Fruit fly (Drosophila melanogaster) whole organism, embryonic: ENCODE data around the gene Irbp.

Source experiments
- ATbp ChIP-seq: fragments of 200-800 bp; sonication (Bioruptor generic); optimal IDR thresholded peaks from 2 replicates; lab custom pipeline; 2017; ENCODE audit warnings: missing biosample characterization, mild to moderate bottlenecking, missing genetic modification characterization, missing genetic modification reagents
- Asciz ChIP-seq: fragments of 200-800 bp; sonication (Bioruptor generic); optimal IDR thresholded peaks from 2 replicates; lab custom pipeline; 2017; ENCODE audit warnings: missing biosample characterization, mild to moderate bottlenecking, missing genetic modification characterization, missing genetic modification reagents
- Bdp1 ChIP-seq: fragments of 200-800 bp; sonication (Bioruptor generic); optimal IDR thresholded peaks from 3 replicates; lab custom pipeline; 2016; ENCODE audit warnings: missing biosample characterization, missing genetic modification characterization
- CG11560 ChIP-seq: fragments of 200-800 bp; sonication (Bioruptor generic); IDR thresholded peaks from 3 replicates; pipeline ENCODE4 v1.3.6; 2022; ENCODE audit warnings: missing biosample characterization, missing genetic modification characterization
- CG12071 ChIP-seq: fragments of 200-800 bp; sonication (Bioruptor generic); optimal IDR thresholded peaks from 3 replicates; lab custom pipeline; 2018; ENCODE audit warnings: missing biosample characterization, mild to moderate bottlenecking, missing genetic modification characterization
- CG12391 ChIP-seq: fragments of 200-800 bp; sonication (Bioruptor generic); optimal IDR thresholded peaks from 3 replicates; lab custom pipeline; 2018; ENCODE audit warnings: missing biosample characterization, mild to moderate bottlenecking, missing genetic modification characterization, moderate library complexity
- CG12659 ChIP-seq: fragments of 200-800 bp; sonication (Bioruptor generic); optimal IDR thresholded peaks from 3 replicates; lab custom pipeline; 2017; ENCODE audit warnings: mild to moderate bottlenecking, missing biosample characterization, missing genetic modification reagents, missing genetic modification characterization
- CG12744 ChIP-seq: fragments of 200-800 bp; sonication (Bioruptor generic); optimal IDR thresholded peaks from 2 replicates; lab custom pipeline; 2016; ENCODE audit warnings: missing biosample characterization, missing genetic modification characterization
- CG13775 ChIP-seq: fragments of 200-800 bp; sonication (Bioruptor generic); optimal IDR thresholded peaks from 3 replicates; lab custom pipeline; 2017; ENCODE audit warnings: missing biosample characterization, mild to moderate bottlenecking, missing genetic modification characterization
- CG14667 ChIP-seq: fragments of 200-800 bp; sonication (Bioruptor generic); IDR thresholded peaks from 2 replicates; pipeline ENCODE4 v1.3.6; 2022; ENCODE audit warnings: missing biosample characterization, missing genetic modification characterization
- CG14710 ChIP-seq: fragments of 200-800 bp; sonication (Bioruptor generic); optimal IDR thresholded peaks from 3 replicates; lab custom pipeline; 2019; ENCODE audit warnings: missing biosample characterization, mild to moderate bottlenecking, missing genetic modification characterization, moderate library complexity
- CG1603 ChIP-seq: fragments of 200-800 bp; sonication (Bioruptor generic); optimal IDR thresholded peaks from 2 replicates; lab custom pipeline; 2019; ENCODE audit warnings: missing biosample characterization, mild to moderate bottlenecking, missing genetic modification characterization, moderate library complexity
- CG17186 ChIP-seq: fragments of 200-800 bp; sonication (Bioruptor generic); optimal IDR thresholded peaks from 3 replicates; lab custom pipeline; 2017; ENCODE audit warnings: missing biosample characterization, missing genetic modification reagents, missing genetic modification characterization
- CG17802 ChIP-seq: fragments of 200-800 bp; sonication (Bioruptor generic); optimal IDR thresholded peaks from 2 replicates; lab custom pipeline; 2018; ENCODE audit warnings: missing biosample characterization, mild to moderate bottlenecking, missing genetic modification characterization, moderate library complexity
- CG3726 ChIP-seq: fragments of 200-800 bp; sonication (Bioruptor generic); IDR thresholded peaks from 3 replicates; pipeline ENCODE4, ENCODE4 v1.3.6; 2022; ENCODE audit warnings: missing biosample characterization, missing genetic modification characterization
- CG3838 ChIP-seq: fragments of 200-800 bp; sonication (Bioruptor generic); optimal IDR thresholded peaks from 3 replicates; lab custom pipeline; 2016; ENCODE audit warnings: missing biosample characterization, missing genetic modification characterization
- CG4820 ChIP-seq: fragments of 200-800 bp; sonication (Bioruptor generic); optimal IDR thresholded peaks from 3 replicates; lab custom pipeline; 2016; ENCODE audit warnings: missing biosample characterization, missing genetic modification characterization
- CG7963 ChIP-seq: fragments of 200-800 bp; sonication (Bioruptor generic); IDR thresholded peaks from 3 replicates; pipeline ENCODE4 v1.3.6; 2022; ENCODE audit warnings: missing biosample characterization, missing genetic modification characterization; ENCODE audit not compliant: partially characterized antibody
- CG8478 ChIP-seq: fragments of >200 bp; optimal IDR thresholded peaks from 2 replicates; lab custom pipeline; 2018
- CG8765 ChIP-seq: fragments of 200-800 bp; sonication (Bioruptor generic); IDR thresholded peaks from 2 replicates; pipeline ENCODE4 v1.3.6; 2022; ENCODE audit warnings: missing biosample characterization, missing genetic modification characterization
- CG9437 ChIP-seq: fragments of 200-800 bp; sonication (Bioruptor generic); optimal IDR thresholded peaks from 2 replicates; lab custom pipeline; 2018; ENCODE audit warnings: missing biosample characterization, mild to moderate bottlenecking, missing genetic modification characterization
- CG9876 ChIP-seq: fragments of 200-800 bp; sonication (Bioruptor generic); optimal IDR thresholded peaks from 2 replicates; lab custom pipeline; 2016; ENCODE audit warnings: missing biosample characterization, missing genetic modification characterization
- Chrac-16 ChIP-seq: fragments of 200-800 bp; sonication (Bioruptor generic); optimal IDR thresholded peaks from 3 replicates; lab custom pipeline; 2016; ENCODE audit warnings: missing biosample characterization, missing genetic modification characterization
- E2f1 ChIP-seq: fragments of 200-800 bp; sonication (Bioruptor generic); IDR thresholded peaks from 2 replicates; pipeline ENCODE4 v1.3.6; 2022; ENCODE audit warnings: missing biosample characterization, missing genetic modification characterization
- Hey ChIP-seq: fragments of 200-800 bp; sonication (Bioruptor generic); optimal IDR thresholded peaks from 3 replicates; lab custom pipeline; 2018; ENCODE audit warnings: missing biosample characterization, mild to moderate bottlenecking, missing genetic modification characterization
- HmgZ ChIP-seq: fragments of 200-800 bp; sonication (Bioruptor generic); optimal IDR thresholded peaks from 2 replicates; lab custom pipeline; 2018; ENCODE audit warnings: missing biosample characterization, mild to moderate bottlenecking, missing genetic modification characterization
- NC2α ChIP-seq: fragments of 200-800 bp; sonication (Bioruptor generic); optimal IDR thresholded peaks from 2 replicates; lab custom pipeline; 2016; ENCODE audit warnings: missing biosample characterization, missing genetic modification characterization
- NK7.1 ChIP-seq: fragments of 200-800 bp; sonication (Bioruptor generic); optimal IDR thresholded peaks from 3 replicates; lab custom pipeline; 2016; ENCODE audit warnings: missing biosample characterization, missing genetic modification characterization
- Nf-YB ChIP-seq: fragments of 200-800 bp; sonication (Bioruptor generic); optimal IDR thresholded peaks from 3 replicates; lab custom pipeline; 2019; ENCODE audit warnings: missing biosample characterization, mild to moderate bottlenecking, missing genetic modification characterization, moderate library complexity
- NfI ChIP-seq: fragments of 200-800 bp; sonication (Bioruptor generic); optimal IDR thresholded peaks from 3 replicates; lab custom pipeline; 2018; ENCODE audit warnings: missing biosample characterization, mild to moderate bottlenecking, missing genetic modification characterization, moderate library complexity
- Sin3A ChIP-seq: fragments of >200 bp; optimal IDR thresholded peaks from 2 replicates; lab custom pipeline; 2018
- Spps ChIP-seq: fragments of 200-800 bp; sonication (Bioruptor generic); optimal IDR thresholded peaks from 2 replicates; lab custom pipeline; 2018; ENCODE audit warnings: missing biosample characterization, mild to moderate bottlenecking, missing genetic modification characterization
- Sry-β ChIP-seq: fragments of 200-800 bp; sonication (Bioruptor generic); optimal IDR thresholded peaks from 2 replicates; lab custom pipeline; 2018; ENCODE audit warnings: missing biosample characterization, mild to moderate bottlenecking, missing genetic modification characterization, moderate library complexity
- ash1 ChIP-seq: fragments of 200-800 bp; sonication (Bioruptor generic); optimal IDR thresholded peaks from 2 replicates; lab custom pipeline; 2018; ENCODE audit warnings: missing biosample characterization, mild to moderate bottlenecking, missing genetic modification characterization
- bcd ChIP-seq: fragments of 200-800 bp; sonication (Bioruptor generic); optimal IDR thresholded peaks from 2 replicates; lab custom pipeline; 2017; ENCODE audit warnings: missing biosample characterization, mild to moderate bottlenecking, missing genetic modification characterization
- gcm ChIP-seq: fragments of 200-800 bp; sonication (Bioruptor generic); optimal IDR thresholded peaks from 2 replicates; lab custom pipeline; 2019; ENCODE audit warnings: missing biosample characterization, mild to moderate bottlenecking, missing genetic modification characterization, moderate library complexity
- gsb ChIP-seq: fragments of 200-800 bp; sonication (Bioruptor generic); IDR thresholded peaks from 2 replicates; pipeline ENCODE4 v1.3.6; 2022; ENCODE audit warnings: missing biosample characterization, missing genetic modification characterization
- gt ChIP-seq: fragments of 200-800 bp; sonication (Bioruptor generic); IDR thresholded peaks from 2 replicates; pipeline ENCODE4 v1.3.6; 2022; ENCODE audit warnings: missing biosample characterization, missing genetic modification characterization
- h ChIP-seq: fragments of >200 bp; optimal IDR thresholded peaks from 2 replicates; lab custom pipeline; 2017
- jigr1 ChIP-seq: fragments of 200-800 bp; sonication (Bioruptor generic); IDR thresholded peaks from 3 replicates; pipeline ENCODE4 v1.3.6; 2022; ENCODE audit warnings: missing biosample characterization, missing genetic modification characterization
- jumu ChIP-seq: fragments of 200-800 bp; sonication (Bioruptor generic); optimal IDR thresholded peaks from 3 replicates; lab custom pipeline; 2016; ENCODE audit warnings: missing biosample characterization, missing genetic modification characterization
- nmo ChIP-seq: fragments of 200-800 bp; sonication (Bioruptor generic); optimal IDR thresholded peaks from 2 replicates; lab custom pipeline; 2018; ENCODE audit warnings: missing biosample characterization, mild to moderate bottlenecking, missing genetic modification characterization, moderate library complexity
- otp ChIP-seq: fragments of 200-800 bp; sonication (Bioruptor generic); IDR thresholded peaks from 3 replicates; pipeline ENCODE4, ENCODE4 v1.3.6; 2022; ENCODE audit warnings: missing biosample characterization, missing genetic modification characterization
- pnt ChIP-seq: fragments of 200-800 bp; sonication (Bioruptor generic); optimal IDR thresholded peaks from 3 replicates; lab custom pipeline; 2016; ENCODE audit warnings: missing biosample characterization, missing genetic modification characterization
- rib ChIP-seq: fragments of 200-800 bp; sonication (Bioruptor generic); IDR thresholded peaks from 2 replicates; pipeline ENCODE4 v1.3.6; 2022; ENCODE audit warnings: missing biosample characterization, missing genetic modification characterization
- ro ChIP-seq: fragments of 200-800 bp; sonication (Bioruptor generic); IDR thresholded peaks from 2 replicates; pipeline ENCODE4 v1.3.6; 2022; ENCODE audit warnings: missing biosample characterization, missing genetic modification characterization
- sim ChIP-seq: fragments of 200-800 bp; sonication (Bioruptor generic); IDR thresholded peaks from 2 replicates; pipeline ENCODE4 v1.3.6; 2022; ENCODE audit warnings: missing biosample characterization, missing genetic modification characterization
- sob ChIP-seq: fragments of 200-800 bp; sonication (Bioruptor generic); IDR thresholded peaks from 2 replicates; pipeline ENCODE4 v1.3.6; 2022; ENCODE audit warnings: missing biosample characterization, missing genetic modification characterization
- stwl ChIP-seq: fragments of 200-800 bp; sonication (Bioruptor generic); optimal IDR thresholded peaks from 3 replicates; lab custom pipeline; 2018; ENCODE audit warnings: missing biosample characterization, mild to moderate bottlenecking, missing genetic modification characterization, moderate library complexity
- sug ChIP-seq: fragments of 200-800 bp; optimal IDR thresholded peaks from 2 replicates; lab custom pipeline; 2019; ENCODE audit warnings: missing biosample characterization, mild to moderate bottlenecking, missing genetic modification characterization, moderate library complexity
- z ChIP-seq: fragments of 200-800 bp; sonication (Bioruptor generic); IDR thresholded peaks from 3 replicates; pipeline ENCODE4 v1.3.6; 2022; ENCODE audit warnings: missing biosample characterization, missing genetic modification characterization
- zen2 ChIP-seq: fragments of 200-800 bp; sonication (Bioruptor generic); IDR thresholded peaks from 3 replicates; pipeline ENCODE4 v1.3.6; 2022; ENCODE audit warnings: missing biosample characterization, missing genetic modification characterization; ENCODE audit not compliant: partially characterized antibody

The Irbp gene

dm6 chr3R:11392805-11393204 lies 17.0 kb upstream of the Irbp start (continued):
- TF ChIP-seq z: 0 out of 3 replicates have a peak, but pooled peaks have one; percentile 55
- TF ChIP-seq ATbp: peak; percentile 71
- peak; percentile 44 for TF ChIP-seq CG14667
- no peak for TF ChIP-seq ash1 (GFP tag; lab: Kevin White, UChicago)
- TF ChIP-seq CG11560 (tag; lab: Robert Waterston, UW): no peak
- peak; percentile 81 for TF ChIP-seq NfI (GFP tag; lab: Kevin White, UChicago)
- peak; percentile 65 for TF ChIP-seq CG14710 (tag; lab: Kevin White, UChicago)
- 0 out of 3 replicates have a peak, but pooled peaks have one; percentile 38 for TF ChIP-seq CG3726 (GFP tag; lab: Robert Waterston, UW)
- peak; percentile 7 for TF ChIP-seq HmgZ (tag; lab: Kevin White, UChicago)
- TF ChIP-seq gcm: no peak
- TF ChIP-seq CG12071: no peak
- TF ChIP-seq CG17802: peak; percentile 75
- TF ChIP-seq CG17186 (GFP tag; lab: Kevin White, UChicago): peak; percentile 59
- TF ChIP-seq gt (GFP tag; lab: Robert Waterston, UW): peak; percentile 63
- 0 out of 2 replicates have a peak, but pooled peaks have one; percentile 40 for TF ChIP-seq gsb (GFP tag; lab: Robert Waterston, UW)
- peak; percentile 65 for TF ChIP-seq NK7.1 (GFP tag; lab: Kevin White, UChicago)
- no peak for TF ChIP-seq zen2 (GFP tag; lab: Robert Waterston, UW)
- no peak for TF ChIP-seq pnt
- peak; percentile 33 for TF ChIP-seq Sry-β (GFP tag; lab: Kevin White, UChicago)
- peak; percentile 88 for TF ChIP-seq CG1603 (tag; lab: Kevin White, UChicago)
- TF ChIP-seq h (lab: Kevin White, UChicago): no peak
- peak; percentile 63 for TF ChIP-seq nmo (GFP tag; lab: Kevin White, UChicago)
- TF ChIP-seq CG8765 (GFP tag; lab: Robert Waterston, UW): peak; percentile 26; the same call in 1 of the 2 replicates
- peak; percentile 69 for TF ChIP-seq CG9876 (GFP tag; lab: Kevin White, UChicago)
- TF ChIP-seq Hey (tag; lab: Kevin White, UChicago): peak; percentile 30
- TF ChIP-seq CG12391 (tag; lab: Kevin White, UChicago): peak; percentile 51
- TF ChIP-seq CG13775 (GFP tag; lab: Kevin White, UChicago): peak; percentile 83
- TF ChIP-seq CG7963 (GFP tag; lab: Robert Waterston, UW): no peak
- TF ChIP-seq sim (GFP tag; lab: Robert Waterston, UW): peak; percentile 68; the same call in 1 of the 2 replicates
- TF ChIP-seq stwl (tag; lab: Kevin White, UChicago): peak; percentile 93
- no peak for TF ChIP-seq CG8478 (lab: Kevin White, UChicago)
- TF ChIP-seq Asciz: peak; percentile 65
- 0 out of 2 replicates have a peak, but pooled peaks have one; percentile 37 for TF ChIP-seq ro (GFP tag; lab: Robert Waterston, UW)
- TF ChIP-seq jumu (GFP tag; lab: Kevin White, UChicago): peak; percentile 15
- peak; percentile 37 for TF ChIP-seq Bdp1 (GFP tag; lab: Kevin White, UChicago)
- peak; percentile 30 for TF ChIP-seq Spps (tag; lab: Kevin White, UChicago)
- TF ChIP-seq Nf-YB (GFP tag; lab: Kevin White, UChicago): peak; percentile 40
- peak; percentile 49 for TF ChIP-seq NC2α (GFP tag; lab: Kevin White, UChicago)
- peak; percentile 79 for TF ChIP-seq otp
- peak; percentile 73 for TF ChIP-seq CG12744
- no peak for TF ChIP-seq Sin3A (lab: Kevin White, UChicago)
- TF ChIP-seq CG9437 (GFP tag; lab: Kevin White, UChicago): peak; percentile 57
- TF ChIP-seq jigr1 (GFP tag; lab: Robert Waterston, UW): 0 out of 3 replicates have a peak, but pooled peaks have one; percentile 13
- TF ChIP-seq CG4820 (GFP tag; lab: Kevin White, UChicago): peak; percentile 54
- TF ChIP-seq CG3838 (GFP tag; lab: Kevin White, UChicago): no peak
- TF ChIP-seq sob (GFP tag; lab: Robert Waterston, UW): no peak; the same call in 1 of the 2 replicates
- TF ChIP-seq E2f1 (GFP tag; lab: Robert Waterston, UW): no peak; the same call in 1 of the 2 replicates
- TF ChIP-seq bcd (GFP tag; lab: Kevin White, UChicago): peak; percentile 80
- no peak for TF ChIP-seq sug (tag; lab: Kevin White, UChicago)
- TF ChIP-seq CG12659 (GFP tag; lab: Kevin White, UChicago): peak; percentile 35
- TF ChIP-seq rib (GFP tag; lab: Robert Waterston, UW): no peak
- TF ChIP-seq Chrac-16 (GFP tag; lab: Kevin White, UChicago): peak; percentile 41
